Fruit fly (Drosophila melanogaster): ENCODE data around the gene mthl2.

mthl2 gene

dm6 chr3L:5608128-5608527, 3.5 kb downstream of the mthl2 start, which contains the start of gene Eaf6:
Gene Eaf6 (minus strand): TSS chr3L:5608300.
- TF ChIP-seq psq (optimal IDR thresholded peaks at IDR 0.05) (no peak), insv (optimal IDR thresholded peaks at IDR 0.05) (no peak), ttk (optimal IDR thresholded peaks at IDR 0.05) (no peak), Sin3A (optimal IDR thresholded peaks at IDR 0.05) (no peak), h (optimal IDR thresholded peaks at IDR 0.05) (no peak), Myc (optimal IDR thresholded peaks at IDR 0.05) (no peak)

- TF ChIP-seq psq (optimal IDR thresholded peaks at IDR 0.05): no peak
- TF ChIP-seq Sin3A (optimal IDR thresholded peaks at IDR 0.05): no peak
- no peak for TF ChIP-seq ttk (optimal IDR thresholded peaks at IDR 0.05)
- TF ChIP-seq h (optimal IDR thresholded peaks at IDR 0.05): no peak
- no peak for TF ChIP-seq Myc (optimal IDR thresholded peaks at IDR 0.05)
- no peak for TF ChIP-seq insv (optimal IDR thresholded peaks at IDR 0.05)
Observed at dm6 chr3L:5608786-5609370, 4.3 kb downstream of the mthl2 start.

- TF ChIP-seq Sin3A (optimal IDR thresholded peaks at IDR 0.05) (no peak), psq (optimal IDR thresholded peaks at IDR 0.05) (no peak), insv (optimal IDR thresholded peaks at IDR 0.05) (no peak), Myc (optimal IDR thresholded peaks at IDR 0.05) (no peak), ttk (optimal IDR thresholded peaks at IDR 0.05) (no peak), h (optimal IDR thresholded peaks at IDR 0.05) (no peak)
Observed at dm6 chr3L:5609493-5609892, 4.9 kb downstream of the mthl2 start.

DNA sequence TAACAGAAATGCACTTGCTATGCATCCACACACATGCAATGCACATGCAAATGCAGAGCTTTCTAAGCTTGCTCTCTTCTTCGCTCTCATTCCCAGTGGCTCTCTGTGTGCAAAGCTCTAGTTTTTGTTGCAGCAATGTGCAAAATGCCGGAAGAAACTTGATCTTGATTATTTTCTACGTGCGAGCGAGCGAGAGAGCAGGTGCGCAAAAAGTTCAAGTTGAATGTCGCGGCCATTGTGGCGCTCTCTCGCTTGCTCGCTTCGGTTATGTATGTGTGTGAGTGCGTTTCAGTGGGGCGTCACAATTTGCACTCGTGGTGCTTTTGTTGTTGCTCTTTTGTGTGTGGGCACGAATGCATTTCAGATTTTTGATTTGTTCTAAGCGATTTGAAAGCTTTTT, 6.0 kb downstream of the mthl2 start:
- no peak for TF ChIP-seq insv (optimal IDR thresholded peaks at IDR 0.05)
- TF ChIP-seq psq (optimal IDR thresholded peaks at IDR 0.05): no peak
- no peak for TF ChIP-seq h (optimal IDR thresholded peaks at IDR 0.05)
- TF ChIP-seq ttk (optimal IDR thresholded peaks at IDR 0.05): no peak
- no peak for TF ChIP-seq Myc (optimal IDR thresholded peaks at IDR 0.05)
- no peak for TF ChIP-seq Sin3A (optimal IDR thresholded peaks at IDR 0.05)

DNA sequence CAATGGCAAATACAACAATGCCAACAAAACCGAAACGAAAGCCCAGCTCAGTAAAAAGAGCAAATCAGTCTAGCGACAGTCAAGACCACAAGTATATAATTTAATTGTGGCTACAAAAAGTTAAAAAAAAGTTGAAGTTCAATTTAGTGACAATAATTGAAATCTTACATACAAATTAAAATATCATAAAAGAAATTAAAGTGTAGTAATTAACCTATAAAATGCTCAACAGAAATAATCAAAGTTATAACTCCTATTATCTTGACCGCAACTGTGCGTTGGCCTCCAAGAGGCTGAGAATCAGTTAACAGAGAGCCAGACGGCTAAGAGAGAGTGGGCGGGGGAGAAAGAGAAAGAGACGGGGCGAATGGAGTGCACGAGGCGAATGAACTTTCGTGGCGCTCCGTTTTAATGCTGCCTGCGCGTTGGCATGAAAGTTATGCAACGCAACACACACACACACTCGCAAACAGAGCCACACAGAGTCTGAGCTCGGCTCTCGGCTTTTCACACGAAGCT, 7.2 kb downstream of the mthl2 start:
- no peak for TF ChIP-seq insv (optimal IDR thresholded peaks at IDR 0.05)
- no peak for TF ChIP-seq Myc (optimal IDR thresholded peaks at IDR 0.05)
- no peak for TF ChIP-seq psq (optimal IDR thresholded peaks at IDR 0.05)
- TF ChIP-seq Sin3A (optimal IDR thresholded peaks at IDR 0.05): no peak
- no peak for TF ChIP-seq ttk (optimal IDR thresholded peaks at IDR 0.05)
- no peak for TF ChIP-seq h (optimal IDR thresholded peaks at IDR 0.05)

dm6 chr3L:5615744-5616143, 11.2 kb downstream of the mthl2 start:
- TF ChIP-seq Myc (optimal IDR thresholded peaks at IDR 0.05) (no peak), Sin3A (optimal IDR thresholded peaks at IDR 0.05) (no peak), psq (optimal IDR thresholded peaks at IDR 0.05) (no peak), h (optimal IDR thresholded peaks at IDR 0.05) (no peak), ttk (optimal IDR thresholded peaks at IDR 0.05) (no peak), insv (optimal IDR thresholded peaks at IDR 0.05) (no peak)

- TF ChIP-seq insv (optimal IDR thresholded peaks at IDR 0.05): no peak
- no peak for TF ChIP-seq ttk (optimal IDR thresholded peaks at IDR 0.05)
- no peak for TF ChIP-seq h (optimal IDR thresholded peaks at IDR 0.05)
- no peak for TF ChIP-seq Sin3A (optimal IDR thresholded peaks at IDR 0.05)
- TF ChIP-seq psq (optimal IDR thresholded peaks at IDR 0.05): no peak
- no peak for TF ChIP-seq Myc (optimal IDR thresholded peaks at IDR 0.05)
Observed at dm6 chr3L:5616472-5616871, 11.9 kb downstream of the mthl2 start.

DNA sequence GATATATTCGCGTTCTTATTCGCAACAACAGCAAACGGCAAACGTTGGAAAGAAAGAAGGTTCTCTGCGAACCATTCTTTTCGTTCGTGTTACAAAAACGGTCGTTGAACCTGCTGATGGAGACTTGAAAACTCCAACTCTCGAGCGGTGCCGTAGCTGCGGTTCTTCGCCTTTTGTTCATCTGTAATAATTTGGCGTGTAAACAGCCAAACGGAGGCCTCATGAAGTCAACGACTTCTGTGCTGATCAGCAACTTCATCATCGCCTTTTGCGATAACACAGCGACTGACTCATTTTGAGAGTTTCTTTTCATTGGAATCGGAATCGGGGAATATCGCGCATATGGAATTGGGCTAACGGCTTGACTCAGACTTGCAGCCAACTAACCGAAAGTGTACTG, 12.8 kb downstream of the mthl2 start:
- TF ChIP-seq Myc (optimal IDR thresholded peaks at IDR 0.05): no peak

DNA sequence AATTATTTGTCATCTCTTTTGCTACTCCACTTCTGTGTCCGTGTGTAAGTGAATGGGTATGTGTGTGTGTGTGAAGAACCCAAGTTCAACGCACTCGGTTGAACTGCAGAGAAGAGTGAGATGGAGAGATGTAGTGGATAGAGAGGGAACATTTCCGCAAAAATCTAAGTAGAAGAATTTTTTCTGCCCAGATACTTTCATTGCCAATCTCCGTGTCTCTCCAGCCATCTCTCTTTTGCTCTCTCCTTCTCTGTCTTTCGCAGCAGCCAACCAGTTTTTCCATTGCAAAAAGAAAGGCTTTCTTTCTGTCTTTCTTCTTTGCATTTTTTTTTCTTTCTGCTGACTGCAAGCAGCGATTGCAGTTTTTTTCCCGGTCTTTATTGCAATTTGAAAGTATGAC, 14.1 kb downstream of the mthl2 start:
- no peak for TF ChIP-seq insv (optimal IDR thresholded peaks at IDR 0.05)
- TF ChIP-seq Sin3A (optimal IDR thresholded peaks at IDR 0.05): no peak
- no peak for TF ChIP-seq psq (optimal IDR thresholded peaks at IDR 0.05)
- no peak for TF ChIP-seq Myc (optimal IDR thresholded peaks at IDR 0.05)
- TF ChIP-seq h (optimal IDR thresholded peaks at IDR 0.05): no peak
- no peak for TF ChIP-seq ttk (optimal IDR thresholded peaks at IDR 0.05)

DNA sequence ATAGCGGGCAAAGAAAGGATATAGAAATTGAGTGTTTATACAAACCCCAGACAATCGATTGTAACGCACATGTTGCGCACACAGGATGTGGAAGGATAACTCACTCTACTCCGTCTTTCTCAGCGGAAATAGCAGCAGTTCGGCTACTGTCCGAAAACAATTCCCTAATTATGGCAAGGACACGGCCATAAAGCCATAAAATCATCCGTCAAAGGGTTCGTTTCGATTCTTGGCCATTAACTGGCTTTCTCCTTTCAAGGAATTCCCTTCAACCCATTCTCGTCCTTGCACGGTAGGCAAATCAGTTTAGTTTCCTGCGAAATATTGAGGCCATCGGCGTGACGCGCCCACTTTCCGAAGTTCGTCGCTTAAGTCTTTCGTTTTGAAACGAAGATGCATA, 16.9 kb downstream of the mthl2 start:
- TF ChIP-seq psq (optimal IDR thresholded peaks at IDR 0.05): no peak
- TF ChIP-seq Myc (optimal IDR thresholded peaks at IDR 0.05): no peak
- no peak for TF ChIP-seq insv (optimal IDR thresholded peaks at IDR 0.05)
- TF ChIP-seq h (optimal IDR thresholded peaks at IDR 0.05): no peak
- no peak for TF ChIP-seq Sin3A (optimal IDR thresholded peaks at IDR 0.05)
- no peak for TF ChIP-seq ttk (optimal IDR thresholded peaks at IDR 0.05)

DNA sequence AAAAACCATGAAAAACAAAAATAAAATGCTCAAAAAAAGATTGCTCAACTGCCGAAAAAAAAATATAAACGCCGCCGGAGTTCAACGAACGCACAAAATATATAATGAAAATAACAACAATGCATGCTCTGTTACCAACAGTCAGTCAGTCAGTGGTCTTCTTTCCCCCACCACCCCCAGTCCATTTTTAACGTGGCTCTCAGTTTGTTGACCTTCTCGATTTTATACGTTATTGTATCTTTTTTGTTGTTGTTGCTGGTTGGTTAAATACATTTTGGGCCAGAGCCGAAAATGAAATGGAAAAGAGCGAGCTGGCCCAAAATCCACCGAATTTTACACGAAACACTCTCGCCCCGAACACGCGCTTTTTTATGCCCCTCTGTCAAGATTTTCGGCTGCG, 17.3 kb downstream of the mthl2 start:
- no peak for TF ChIP-seq insv (optimal IDR thresholded peaks at IDR 0.05)

- TF ChIP-seq ttk (optimal IDR thresholded peaks at IDR 0.05) (no peak), h (optimal IDR thresholded peaks at IDR 0.05) (no peak), Sin3A (optimal IDR thresholded peaks at IDR 0.05) (no peak), Myc (optimal IDR thresholded peaks at IDR 0.05) (no peak), insv (optimal IDR thresholded peaks at IDR 0.05) (no peak), psq (optimal IDR thresholded peaks at IDR 0.05) (no peak)
Observed at dm6 chr3L:5623296-5623695, 18.7 kb downstream of the mthl2 start.

DNA sequence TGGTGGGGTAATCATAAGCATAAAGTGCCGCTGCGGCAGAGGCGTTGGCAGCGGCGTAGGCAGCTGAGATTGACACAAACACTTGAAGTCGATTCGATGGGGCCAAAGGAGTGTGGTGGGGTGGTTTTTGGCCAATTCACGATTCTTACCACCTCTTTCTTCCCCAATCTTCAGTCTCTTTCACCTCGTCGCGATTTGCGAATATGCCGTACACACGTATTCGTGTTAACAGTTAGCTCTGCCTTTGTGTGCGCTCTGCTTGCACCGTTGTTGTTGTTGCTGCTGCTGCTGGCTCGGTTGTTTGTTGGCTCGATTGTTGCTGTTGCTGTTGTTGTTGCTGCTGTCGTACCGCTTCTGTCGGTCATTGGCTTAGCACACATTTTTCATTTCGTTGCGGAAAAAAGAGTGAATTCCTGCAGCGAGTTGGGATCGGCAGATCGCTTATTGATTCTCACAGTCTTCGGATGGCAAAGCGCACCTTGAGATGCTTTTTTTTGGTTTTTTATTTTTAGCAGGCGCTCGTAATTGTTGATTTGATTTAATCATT, 20.6 kb downstream of the mthl2 start:
- TF ChIP-seq insv (optimal IDR thresholded peaks at IDR 0.05): no peak
- no peak for TF ChIP-seq ttk (optimal IDR thresholded peaks at IDR 0.05)

Measured in Kc167 (cell line).